Fruit fly (Drosophila melanogaster): ENCODE measurements around the gene CG11857.

The CG11857 gene

DNA sequence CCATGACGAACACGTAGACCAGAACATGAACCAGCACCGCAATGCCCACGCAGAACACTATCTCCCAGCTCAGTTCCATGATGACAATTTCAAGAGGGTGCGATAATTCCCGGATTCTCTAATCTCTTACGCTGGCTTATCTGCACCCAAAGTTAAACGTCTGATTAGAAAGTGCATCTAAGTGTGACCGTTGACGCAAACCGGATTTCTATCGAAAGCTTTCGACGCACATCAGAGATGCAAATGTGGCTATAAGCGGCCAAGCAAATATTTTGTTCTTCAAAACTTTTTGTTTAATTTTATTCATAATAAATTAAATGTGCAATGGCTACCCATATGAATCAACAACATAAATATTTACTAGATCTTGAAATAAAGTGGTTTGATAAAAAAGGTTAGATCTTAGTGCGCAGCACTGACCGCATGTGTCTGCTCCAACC lies 3.6 kb downstream of the CG11857 start, which contains the start of the genes Kdsr and CG11858 (continued):
- TF ChIP-seq B-H1 (GFP tag; IDR thresholded peaks at IDR 0.05) (peak; percentile 43; the same call in 2 of the 3 replicates), nmo (GFP tag; optimal IDR thresholded peaks at IDR 0.05) (peak; percentile 75), CG9609 (GFP tag; optimal IDR thresholded peaks at IDR 0.05) (peak; percentile 26), CG2712 (tag; optimal IDR thresholded peaks at IDR 0.05) (peak; percentile 82), CG13123 (GFP tag; optimal IDR thresholded peaks at IDR 0.05) (peak; percentile 6), CG8089 (GFP tag; optimal IDR thresholded peaks at IDR 0.05) (no peak), Doc2 (GFP tag; IDR thresholded peaks at IDR 0.05) (no peak), CG17361 (GFP tag; IDR thresholded peaks at IDR 0.05) (no peak; the same call in 2 of the 3 replicates), pho (GFP tag; optimal IDR thresholded peaks at IDR 0.05) (peak; percentile 57), Xrp1 (GFP tag; IDR thresholded peaks at IDR 0.05) (peak; percentile 76), CG34422 (GFP tag; IDR thresholded peaks at IDR 0.05) (peak; percentile 70; the same call in 2 of the 3 replicates), CG2116 (GFP tag; optimal IDR thresholded peaks at IDR 0.05) (peak; percentile 63), CG11696 (GFP tag; IDR thresholded peaks at IDR 0.05) (no peak), Xbp1 (GFP tag; optimal IDR thresholded peaks at IDR 0.05) (peak; percentile 75), trem (tag; optimal IDR thresholded peaks at IDR 0.05) (peak; percentile 38), Jarid2 (GFP tag; optimal IDR thresholded peaks at IDR 0.05) (no peak), CG31365 (tag; optimal IDR thresholded peaks at IDR 0.05) (no peak), HHEX (GFP tag; optimal IDR thresholded peaks at IDR 0.05) (peak; percentile 12), kay (GFP tag; optimal IDR thresholded peaks at IDR 0.05) (peak; percentile 35), GATAe (GFP tag; conservative IDR thresholded peaks at IDR 0.05) (peak; percentile 61), CG9437 (GFP tag; optimal IDR thresholded peaks at IDR 0.05) (peak; percentile 11), Dbx (GFP tag; IDR thresholded peaks at IDR 0.05) (peak; percentile 61; the same call in 1 of the 3 replicates), C15 (GFP tag; IDR thresholded peaks at IDR 0.05) (no peak), CG4404 (GFP tag; IDR thresholded peaks at IDR 0.05) (peak; percentile 47; the same call in 1 of the 2 replicates), Awh (GFP tag; IDR thresholded peaks at IDR 0.05) (no peak), CG2875 (GFP tag; optimal IDR thresholded peaks at IDR 0.05) (no peak), Deaf1 (tag; optimal IDR thresholded peaks at IDR 0.05) (no peak), unpg (GFP tag; optimal IDR thresholded peaks at IDR 0.05) (peak; percentile 72), Taf1 (GFP tag; IDR thresholded peaks at IDR 0.05) (peak; percentile 52), CG11093 (GFP tag; IDR thresholded peaks at IDR 0.05) (peak; percentile 53; the same call in 1 of the 3 replicates), dan (GFP tag; IDR thresholded peaks at IDR 0.05) (no peak), hbn (GFP tag; IDR thresholded peaks at IDR 0.05; ENCODE audit: partially characterized antibody) (peak; percentile 35; the same call in 1 of the 2 replicates), CG4854 (GFP tag; optimal IDR thresholded peaks at IDR 0.05) (peak; percentile 55), CG31441 (GFP tag; IDR thresholded peaks at IDR 0.05) (no peak; the same call in 1 of the 2 replicates), Lpt (GFP tag; optimal IDR thresholded peaks at IDR 0.05) (no peak), CG10462 (GFP tag; optimal IDR thresholded peaks at IDR 0.05) (peak; percentile 19), lov (optimal IDR thresholded peaks at IDR 0.05) (no peak), lov (GFP tag; IDR thresholded peaks at IDR 0.05) (0 out of 3 replicates have a peak, but pooled peaks have one; percentile 63), toy (GFP tag; IDR thresholded peaks at IDR 0.05) (no peak), CG16815 (GFP tag; optimal IDR thresholded peaks at IDR 0.05) (peak; percentile 13), CG6854 (GFP tag; optimal IDR thresholded peaks at IDR 0.05) (no peak), slbo (GFP tag; IDR thresholded peaks at IDR 0.05) (peak; percentile 81), Antp (GFP tag; optimal IDR thresholded peaks at IDR 0.05) (peak; percentile 28), CG13296 (GFP tag; optimal IDR thresholded peaks at IDR 0.05) (peak; percentile 56), CG10366 (GFP tag; IDR thresholded peaks at IDR 0.05) (peak; percentile 52), Bteb2 (GFP tag; optimal IDR thresholded peaks at IDR 0.05) (peak; percentile 68), gcm2 (GFP tag; optimal IDR thresholded peaks at IDR 0.05) (peak; percentile 28), tll (GFP tag; optimal IDR thresholded peaks at IDR 0.05) (no peak), salm (tag; optimal IDR thresholded peaks at IDR 0.05) (no peak), trh (GFP tag; optimal IDR thresholded peaks at IDR 0.05) (no peak), CG30431 (GFP tag; optimal IDR thresholded peaks at IDR 0.05) (no peak), Sox102F (GFP tag; optimal IDR thresholded peaks at IDR 0.05) (peak; percentile 72)
